Worm (Caenorhabditis elegans) whole organism, late embryonic: ENCODE measurements around the gene mog-4.

Experiments used
- K02D7.2 ChIP-seq: sonication (generic microtip); optimal IDR thresholded peaks from 2 replicates; lab custom pipeline; 2017; ENCODE audit warnings: mild to moderate bottlenecking, missing genetic modification characterization, missing compliant biosample characterization
- eyg-1 ChIP-seq: sonication (generic microtip); optimal IDR thresholded peaks from 2 replicates; lab custom pipeline; 2016; ENCODE audit warnings: missing genotype, missing genetic modification characterization, missing compliant biosample characterization
- fkh-10 ChIP-seq: fragments of 150-350 bp; optimal IDR thresholded peaks from 2 replicates; lab custom pipeline; 2014; ENCODE audit warnings: missing biosample characterization, missing genetic modification reagents, missing genetic modification characterization
- pax-1 ChIP-seq: fragments of 150-350 bp; optimal IDR thresholded peaks from 2 replicates; lab custom pipeline; 2014; ENCODE audit warnings: missing biosample characterization, missing genetic modification characterization
- rnt-1 ChIP-seq: sonication (generic microtip); optimal IDR thresholded peaks from 2 replicates; lab custom pipeline; 2016; ENCODE audit warnings: missing genetic modification characterization, missing compliant biosample characterization
- unc-42 ChIP-seq: sonication (generic microtip); optimal IDR thresholded peaks from 2 replicates; lab custom pipeline; 2016; ENCODE audit warnings: missing genotype, missing genetic modification characterization, missing compliant biosample characterization
- unc-86 ChIP-seq: sonication (generic microtip); optimal IDR thresholded peaks from 2 replicates; lab custom pipeline; 2016; ENCODE audit warnings: missing genetic modification characterization, missing compliant biosample characterization
- ztf-16 ChIP-seq: sonication (generic microtip); optimal IDR thresholded peaks from 2 replicates; lab custom pipeline; 2017; ENCODE audit warnings: missing genetic modification characterization, missing compliant biosample characterization

DNA sequence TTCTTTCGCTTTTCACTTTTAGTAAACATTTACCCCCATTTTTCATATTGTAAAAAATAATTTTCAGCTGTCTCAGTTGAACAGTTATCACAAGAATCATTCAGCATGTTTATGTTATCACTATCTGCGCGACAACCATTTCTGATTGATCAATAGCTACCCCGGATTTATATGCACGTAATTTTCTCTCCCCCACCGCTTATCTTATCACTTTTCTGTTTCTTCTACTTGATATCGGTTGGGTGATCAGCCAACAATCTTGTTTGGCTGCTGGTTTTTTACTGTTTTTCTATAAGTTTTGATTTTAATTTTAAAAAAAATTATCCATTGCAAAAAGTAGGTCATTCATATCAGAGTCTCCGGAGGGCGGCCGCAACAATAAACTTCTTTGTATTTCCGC lies 36.4 kb upstream of the mog-4 start:
- no peak for TF ChIP-seq K02D7.2 (tag; lab: Kevin White, UChicago)
- TF ChIP-seq fkh-10 = no peak
- no peak for TF ChIP-seq ztf-16 (tag; lab: Kevin White, UChicago)
- no peak for TF ChIP-seq unc-86 (tag; lab: Kevin White, UChicago)
- no peak for TF ChIP-seq pax-1
- no peak for TF ChIP-seq rnt-1 (tag; lab: Kevin White, UChicago)
- no peak for TF ChIP-seq unc-42 (tag; lab: Kevin White, UChicago)
- TF ChIP-seq eyg-1 (tag; lab: Kevin White, UChicago) = no peak
